Worm (Caenorhabditis elegans) whole organism, L2 larva: ENCODE measurements around the gene egl-5.

ENCODE experiments used
- aly-2 ChIP-seq: fragments of 150-350 bp; optimal IDR thresholded peaks from 2 replicates; lab custom pipeline; 2014; ENCODE audit warnings: missing biosample characterization, missing genetic modification characterization
- ceh-16 ChIP-seq: fragments of 150-350 bp; optimal IDR thresholded peaks from 2 replicates; lab custom pipeline; 2014; ENCODE audit warnings: missing biosample characterization, missing genetic modification characterization
- egl-27 ChIP-seq: sonication (generic microtip); optimal IDR thresholded peaks from 3 replicates; lab custom pipeline; 2017; ENCODE audit warnings: missing biosample characterization, missing genetic modification reagents, missing genetic modification characterization
- elt-1 ChIP-seq: fragments of 150-350 bp; optimal IDR thresholded peaks from 2 replicates; lab custom pipeline; 2014; ENCODE audit warnings: missing biosample characterization, missing genetic modification characterization
- mdl-1 ChIP-seq, 2 experiments: fragments of 150-350 bp in 1 of 2; sonication (generic microtip) in 1 of 2; optimal IDR thresholded peaks; 2 replicates each; lab custom pipeline; 2017; ENCODE audit warnings: missing biosample characterization in 2 of 2, missing genetic modification characterization in 2 of 2
- nhr-11 ChIP-seq: fragments of 150-350 bp; optimal IDR thresholded peaks from 2 replicates; lab custom pipeline; 2014; ENCODE audit warnings: missing biosample characterization, missing genetic modification characterization
- skn-1 ChIP-seq: sonication (generic microtip); optimal IDR thresholded peaks from 2 replicates; lab custom pipeline; 2017; ENCODE audit warnings: missing biosample characterization, missing genetic modification characterization
- sma-3 ChIP-seq: sonication (generic microtip); optimal IDR thresholded peaks from 2 replicates; lab custom pipeline; 2016; ENCODE audit warnings: missing genetic modification reagents, missing genetic modification characterization, missing compliant biosample characterization
- snpc-4 ChIP-seq: fragments of 150-350 bp; optimal IDR thresholded peaks from 2 replicates; lab custom pipeline; 2014; ENCODE audit warnings: missing biosample characterization, missing genetic modification characterization
- unc-39 ChIP-seq: fragments of 150-350 bp; optimal IDR thresholded peaks from 2 replicates; lab custom pipeline; 2014; ENCODE audit warnings: missing biosample characterization, missing genetic modification characterization
- unc-55 ChIP-seq: fragments of 150-350 bp; sonication (generic microtip); optimal IDR thresholded peaks from 3 replicates; lab custom pipeline; 2014; ENCODE audit warnings: missing biosample characterization, missing genetic modification reagents, missing genetic modification characterization
- ztf-11 ChIP-seq: sonication (generic microtip); optimal IDR thresholded peaks from 2 replicates; lab custom pipeline; 2017; ENCODE audit warnings: missing biosample characterization, missing genetic modification characterization
- ztf-4 ChIP-seq: fragments of 150-350 bp; optimal IDR thresholded peaks from 2 replicates; lab custom pipeline; 2014; ENCODE audit warnings: missing biosample characterization, missing genetic modification characterization

DNA sequence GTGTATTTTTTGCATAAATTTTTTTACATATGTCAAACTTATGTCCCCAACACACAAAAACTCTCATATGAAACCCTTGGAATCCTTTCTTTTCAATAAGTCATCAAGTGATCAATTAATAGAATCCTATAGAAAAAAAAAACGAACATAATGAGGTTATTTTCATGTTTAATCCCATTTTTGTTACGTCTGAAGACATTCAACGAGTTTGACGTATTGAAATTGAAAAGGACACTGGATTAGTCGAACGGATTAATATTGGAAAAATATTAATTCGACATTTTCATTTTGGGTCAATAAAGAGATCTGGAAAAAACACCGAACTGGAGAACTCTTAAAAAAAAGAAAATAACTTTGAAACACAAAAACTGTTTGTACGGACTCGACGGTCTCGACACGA, 18.3 kb downstream of the egl-5 start:
- no peak for TF ChIP-seq ztf-11 (tag; lab: Kevin White, UChicago)
- no peak for TF ChIP-seq egl-27 (tag; lab: Kevin White, UChicago)
- no peak for TF ChIP-seq mdl-1 (tag; optimal IDR thresholded peaks at IDR 0.05; lab: Kevin White, UChicago)
- TF ChIP-seq sma-3 (GFP tag; lab: Kevin White, UChicago), result no peak
- TF ChIP-seq unc-39 (tag; lab: Kevin White, UChicago), result no peak
- no peak for TF ChIP-seq aly-2 (tag; lab: Kevin White, UChicago)
- TF ChIP-seq ceh-16, result no peak
- no peak for TF ChIP-seq snpc-4 (tag; lab: Kevin White, UChicago)
- TF ChIP-seq nhr-11 (tag; lab: Kevin White, UChicago), result no peak
- TF ChIP-seq ztf-4 (tag; lab: Kevin White, UChicago), result no peak
- no peak for TF ChIP-seq skn-1 (tag; lab: Kevin White, UChicago)
- no peak for TF ChIP-seq unc-55
- TF ChIP-seq elt-1 (tag; lab: Kevin White, UChicago), result no peak
